Fruit fly (Drosophila melanogaster) whole organism, wandering third instar larva: Measurements from ENCODE around the gene CG11322.

Source experiments
- Abd-B ChIP-seq: fragments of >200 bp; optimal IDR thresholded peaks from 2 replicates; lab custom pipeline; 2017; ENCODE audit warnings: missing biosample characterization, missing genetic modification characterization
- CG32264 ChIP-seq: fragments of 200-800 bp; sonication (Bioruptor generic); optimal IDR thresholded peaks from 2 replicates; lab custom pipeline; 2016; ENCODE audit warnings: missing biosample characterization, missing genetic modification characterization
- CG9705 ChIP-seq: fragments of 200-800 bp; sonication (Bioruptor generic); optimal IDR thresholded peaks from 2 replicates; lab custom pipeline; 2018; ENCODE audit warnings: missing biosample characterization, mild to moderate bottlenecking, missing genetic modification characterization
- CrebA ChIP-seq: fragments of 200-800 bp; sonication (Bioruptor generic); optimal IDR thresholded peaks from 2 replicates; lab custom pipeline; 2016; ENCODE audit warnings: missing biosample characterization, mild to moderate bottlenecking, missing genetic modification characterization, borderline replicate concordance
- Dif ChIP-seq: fragments of 200-275, 200-300 bp; sonication (Bioruptor generic); optimal IDR thresholded peaks from 2 replicates; lab custom pipeline; 2018; ENCODE audit warnings: missing biosample characterization, missing genetic modification characterization; ENCODE audit not compliant: partially characterized antibody
- GATAd ChIP-seq: sonication (Bioruptor generic); optimal IDR thresholded peaks from 2 replicates; lab custom pipeline; 2016; ENCODE audit warnings: missing biosample characterization, missing genetic modification characterization
- HLH106 ChIP-seq: fragments of 200-800 bp; optimal IDR thresholded peaks from 3 replicates; lab custom pipeline; 2019; ENCODE audit warnings: missing biosample characterization, mild to moderate bottlenecking, missing genetic modification characterization, moderate library complexity
- Hnf4 ChIP-seq: fragments of 200-800 bp; sonication (Bioruptor generic); optimal IDR thresholded peaks from 2 replicates; lab custom pipeline; 2016; ENCODE audit warnings: missing biosample characterization, mild to moderate bottlenecking, missing genetic modification characterization
- Hr78 ChIP-seq: fragments of >200 bp; optimal IDR thresholded peaks from 2 replicates; lab custom pipeline; 2017; ENCODE audit warnings: missing biosample characterization, missing genetic modification characterization
- Hr83 ChIP-seq: fragments of 200-300 bp; sonication (Bioruptor generic); optimal IDR thresholded peaks from 2 replicates; lab custom pipeline; 2016; ENCODE audit warnings: missing biosample characterization, mild to moderate bottlenecking, missing genetic modification characterization, moderate library complexity; ENCODE audit not compliant: poor library complexity, severe bottlenecking
- Jra ChIP-seq: sonication (Bioruptor generic); optimal IDR thresholded peaks from 2 replicates; lab custom pipeline; 2016; ENCODE audit warnings: missing biosample characterization, missing genetic modification characterization
- Mio ChIP-seq: sonication (Bioruptor generic); optimal IDR thresholded peaks from 2 replicates; lab custom pipeline; 2016; ENCODE audit warnings: missing biosample characterization, missing genetic modification characterization
- Myc ChIP-seq: fragments of >200 bp; optimal IDR thresholded peaks from 2 replicates; lab custom pipeline; 2017
- N ChIP-seq: fragments of >200 bp; optimal IDR thresholded peaks from 2 replicates; lab custom pipeline; 2018; ENCODE audit warnings: missing biosample characterization, missing external identifiers, missing genetic modification characterization
- Rel ChIP-seq, 2 experiments: fragments of 200-800 bp; sonication (Bioruptor generic) in 1 of 2; optimal IDR thresholded peaks; 2 replicates in 1 of 2; 3 replicates in 1 of 2; lab custom pipeline; 2016 to 2019; ENCODE audit warnings: mild to moderate bottlenecking in 2 of 2, missing biosample characterization in 2 of 2, missing genetic modification characterization in 2 of 2, moderate library complexity in 1 of 2
- Sp1 ChIP-seq: fragments of 200-800 bp; sonication (Bioruptor generic); optimal IDR thresholded peaks from 3 replicates; lab custom pipeline; 2019; ENCODE audit warnings: missing biosample characterization, mild to moderate bottlenecking, missing genetic modification characterization, moderate library complexity
- Vsx2 ChIP-seq: fragments of 200-300, 225-300 bp; sonication (Bioruptor generic); optimal IDR thresholded peaks from 2 replicates; lab custom pipeline; 2018; ENCODE audit warnings: missing biosample characterization, missing genetic modification characterization; ENCODE audit not compliant: partially characterized antibody
- br ChIP-seq: fragments of 200-800 bp; sonication (Bioruptor generic); optimal IDR thresholded peaks from 2 replicates; lab custom pipeline; 2016; ENCODE audit warnings: missing biosample characterization, missing genetic modification characterization
- brk ChIP-seq: fragments of 200-800 bp; sonication (Bioruptor generic); optimal IDR thresholded peaks from 2 replicates; lab custom pipeline; 2016; ENCODE audit warnings: missing biosample characterization, mild to moderate bottlenecking, missing genetic modification characterization
- dl ChIP-seq, 2 experiments: fragments of 175-275, 200-275 bp in 1 of 2; fragments of 200-275 bp in 1 of 2; sonication (Bioruptor generic); optimal IDR thresholded peaks; lab custom pipeline; 2018; ENCODE audit warnings: mild to moderate bottlenecking in 2 of 2, missing biosample characterization in 2 of 2, missing genetic modification characterization in 2 of 2, moderate library complexity in 2 of 2; ENCODE audit not compliant: partially characterized antibody in 2 of 2, insufficient read depth in 1 of 2
- dmrt93B ChIP-seq: fragments of 200-800 bp; sonication (Bioruptor generic); optimal IDR thresholded peaks from 2 replicates; lab custom pipeline; 2018; ENCODE audit warnings: missing biosample characterization, mild to moderate bottlenecking, missing genetic modification characterization
- dsf ChIP-seq: sonication (Bioruptor generic); optimal IDR thresholded peaks from 2 replicates; lab custom pipeline; 2016; ENCODE audit warnings: missing biosample characterization, missing genetic modification characterization, borderline replicate concordance
- ey ChIP-seq: fragments of 200-800 bp; sonication (Bioruptor generic); optimal IDR thresholded peaks from 2 replicates; lab custom pipeline; 2016; ENCODE audit warnings: missing biosample characterization, missing genetic modification characterization
- foxo ChIP-seq, 2 experiments: fragments of 200-800 bp; sonication (Bioruptor generic); optimal IDR thresholded peaks; 2 replicates in 1 of 2; 3 replicates in 1 of 2; lab custom pipeline; 2016 to 2017; ENCODE audit warnings: missing biosample characterization in 2 of 2, missing genetic modification characterization in 2 of 2
- fru ChIP-seq: fragments of 200-800 bp; sonication (Bioruptor generic); optimal IDR thresholded peaks from 3 replicates; lab custom pipeline; 2016; ENCODE audit warnings: missing biosample characterization, mild to moderate bottlenecking, missing genetic modification characterization
- h ChIP-seq: fragments of 200-800 bp; sonication (Bioruptor generic); optimal IDR thresholded peaks from 3 replicates; lab custom pipeline; 2016; ENCODE audit warnings: missing biosample characterization, mild to moderate bottlenecking, missing genetic modification characterization
- jim ChIP-seq: fragments of 175-275, 200-325 bp; sonication (Bioruptor generic); optimal IDR thresholded peaks from 2 replicates; lab custom pipeline; 2016; ENCODE audit warnings: missing biosample characterization, mild to moderate bottlenecking, missing genetic modification characterization
- lola ChIP-seq: fragments of >200 bp; optimal IDR thresholded peaks from 2 replicates; lab custom pipeline; 2017; ENCODE audit warnings: missing biosample characterization, missing genetic modification characterization
- pan ChIP-seq: fragments of >200 bp; optimal IDR thresholded peaks from 2 replicates; lab custom pipeline; 2017
- psq ChIP-seq: fragments of 200-800 bp; sonication (Bioruptor generic); optimal IDR thresholded peaks from 3 replicates; lab custom pipeline; 2017; ENCODE audit warnings: missing biosample characterization, mild to moderate bottlenecking, missing genetic modification characterization, moderate library complexity
- rgr ChIP-seq: fragments of 200-800 bp; sonication (Bioruptor generic); optimal IDR thresholded peaks from 3 replicates; lab custom pipeline; 2016; ENCODE audit warnings: missing biosample characterization, mild to moderate bottlenecking, missing genetic modification characterization
- sage ChIP-seq: fragments of 200-800 bp; sonication (Bioruptor generic); optimal IDR thresholded peaks from 2 replicates; lab custom pipeline; 2016; ENCODE audit warnings: missing biosample characterization, mild to moderate bottlenecking, missing genetic modification characterization
- sv ChIP-seq: fragments of 200-800 bp; sonication (Bioruptor generic); optimal IDR thresholded peaks from 3 replicates; lab custom pipeline; 2016; ENCODE audit warnings: missing biosample characterization, missing genetic modification characterization
- tai ChIP-seq: sonication (Bioruptor generic); optimal IDR thresholded peaks from 2 replicates; lab custom pipeline; 2016; ENCODE audit warnings: missing biosample characterization, missing genetic modification characterization
- usp ChIP-seq: fragments of >200 bp; optimal IDR thresholded peaks from 2 replicates; lab custom pipeline; 2017; ENCODE audit warnings: missing biosample characterization, missing genetic modification characterization
- woc ChIP-seq: sonication (Bioruptor generic); optimal IDR thresholded peaks from 2 replicates; lab custom pipeline; 2016; ENCODE audit warnings: missing biosample characterization, mild to moderate bottlenecking, missing genetic modification characterization

Gene CG11322

DNA sequence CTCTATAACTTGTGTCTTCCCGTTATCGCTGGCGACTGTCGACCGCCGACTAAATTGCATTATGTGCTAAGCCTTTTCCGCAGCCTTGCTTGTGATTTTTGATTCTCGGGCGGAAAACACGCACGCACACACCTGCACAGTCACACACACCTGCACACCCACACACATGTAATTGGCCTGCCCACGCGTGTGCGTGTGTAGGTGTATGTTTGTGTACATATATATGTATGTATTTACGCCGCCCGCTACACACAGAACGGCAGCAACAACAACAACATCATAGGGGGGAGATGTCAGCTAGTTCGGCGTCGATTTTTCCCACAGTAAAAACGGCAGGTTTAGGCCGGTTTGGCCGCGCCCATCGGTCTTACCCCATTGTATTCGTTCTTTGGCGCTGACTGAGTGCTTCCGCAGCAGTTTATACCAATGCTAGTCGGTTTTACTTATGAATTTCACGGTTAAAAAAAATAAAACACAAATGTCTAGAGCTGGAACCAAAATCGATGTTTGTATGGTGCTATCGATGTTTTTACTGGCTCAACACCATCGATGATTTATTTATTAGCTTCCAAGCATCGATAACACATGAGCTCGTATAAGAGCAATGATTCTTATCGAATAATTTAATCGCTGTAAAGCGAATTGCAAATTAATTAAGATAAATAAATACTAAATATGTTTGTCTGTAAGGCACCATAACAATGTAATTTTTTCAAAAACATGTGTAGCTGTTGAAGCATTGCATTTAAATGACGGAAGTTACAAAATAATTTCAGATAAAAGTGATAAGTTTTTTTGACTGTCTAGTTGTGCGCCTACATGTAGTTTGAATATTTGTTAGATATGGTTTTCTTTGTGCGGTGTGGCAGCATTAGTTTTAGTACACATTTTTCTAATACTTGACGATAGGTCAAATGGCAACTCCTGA, 36.3 kb downstream of the CG11322 start, which contains the start of gene homer:
Gene homer (minus strand): TSS at position 538 of the 928 bp plus-strand sequence.
- no peak for TF ChIP-seq HLH106 (tag; lab: Kevin White, UChicago)
- TF ChIP-seq lola (GFP tag; lab: Kevin White, UChicago), result no peak
- no peak for TF ChIP-seq Dif (GFP tag; lab: Kevin White, UChicago)
- no peak for TF ChIP-seq Hnf4 (GFP tag; lab: Kevin White, UChicago)
- no peak for TF ChIP-seq CG32264 (GFP tag; lab: Kevin White, UChicago)
- no peak for TF ChIP-seq pan (lab: Kevin White, UChicago)
- no peak for TF ChIP-seq usp (GFP tag; lab: Kevin White, UChicago)
- TF ChIP-seq foxo (GFP tag; optimal IDR thresholded peaks at IDR 0.05; lab: Kevin White, UChicago), result no peak
- no peak for TF ChIP-seq psq (GFP tag; lab: Kevin White, UChicago)
- TF ChIP-seq fru (GFP tag; lab: Kevin White, UChicago), result peak; percentile 14
- peak; percentile 44 for TF ChIP-seq h (GFP tag; lab: Kevin White, UChicago)
- peak; percentile 82 for TF ChIP-seq Vsx2 (GFP tag; lab: Kevin White, UChicago)
- TF ChIP-seq Sp1 (GFP tag; lab: Kevin White, UChicago), result no peak
- no peak for TF ChIP-seq Hr78
- no peak for TF ChIP-seq GATAd (GFP tag; lab: Kevin White, UChicago)
- TF ChIP-seq tai, result no peak
- peak; percentile 48 for TF ChIP-seq Hr83 (GFP tag; lab: Kevin White, UChicago)
- TF ChIP-seq woc, result no peak
- TF ChIP-seq CrebA (GFP tag; lab: Kevin White, UChicago), result no peak
- TF ChIP-seq ey, result no peak
- TF ChIP-seq br (GFP tag; lab: Kevin White, UChicago), result peak; percentile 13
- no peak for TF ChIP-seq sv (GFP tag; lab: Kevin White, UChicago)
- TF ChIP-seq Mio (GFP tag; lab: Kevin White, UChicago), result no peak
- TF ChIP-seq jim (GFP tag; lab: Kevin White, UChicago), result no peak
- peak; percentile 41 for TF ChIP-seq rgr (GFP tag; lab: Kevin White, UChicago)
- no peak for TF ChIP-seq N (GFP tag; lab: Kevin White, UChicago)
- peak; percentile 39 for TF ChIP-seq sage (GFP tag; lab: Kevin White, UChicago)
- peak; percentile 0 for TF ChIP-seq dsf (GFP tag; lab: Kevin White, UChicago)
- TF ChIP-seq Myc (lab: Kevin White, UChicago), result no peak
- no peak for TF ChIP-seq dl (GFP tag; optimal IDR thresholded peaks at IDR 0.05; lab: Kevin White, UChicago; ENCODE audit: insufficient read depth in 1 of 2, partially characterized antibody in 2 of 2)

dm6 chr2L:6721710-6722109, 37.7 kb downstream of the CG11322 start:
- TF ChIP-seq Rel (GFP tag; optimal IDR thresholded peaks at IDR 0.05; lab: Kevin White, UChicago) (no peak), Rel (tag; optimal IDR thresholded peaks at IDR 0.05; lab: Kevin White, UChicago) (no peak), dmrt93B (GFP tag; lab: Kevin White, UChicago) (no peak), ey (no peak), dl (GFP tag; optimal IDR thresholded peaks at IDR 0.05; lab: Kevin White, UChicago; ENCODE audit: insufficient read depth in 1 of 2, partially characterized antibody in 2 of 2) (no peak), Mio (GFP tag; lab: Kevin White, UChicago) (no peak), usp (GFP tag; lab: Kevin White, UChicago) (no peak), CrebA (GFP tag; lab: Kevin White, UChicago) (no peak), brk (GFP tag; lab: Kevin White, UChicago) (no peak), Jra (no peak), h (GFP tag; lab: Kevin White, UChicago) (no peak), CG9705 (GFP tag; lab: Kevin White, UChicago) (no peak), Hr83 (GFP tag; lab: Kevin White, UChicago) (no peak), GATAd (GFP tag; lab: Kevin White, UChicago) (no peak), Abd-B (GFP tag; lab: Kevin White, UChicago) (no peak), Myc (lab: Kevin White, UChicago) (no peak), Sp1 (GFP tag; lab: Kevin White, UChicago) (no peak), fru (GFP tag; lab: Kevin White, UChicago) (no peak), jim (GFP tag; lab: Kevin White, UChicago) (no peak)
